Worm (Caenorhabditis elegans): Measurements from ENCODE around the gene str-114.
A peak's percentile ranks its signal among the peaks of the same experiment; 100 is the strongest.

The str-114 gene

ce11 chrV:3685790-3686208 is 36.2 kb downstream of the str-114 start, which contains the start of gene W08A12.2 (continued):
- TF ChIP-seq grh-1 (GFP tag; IDR thresholded peaks at IDR 0.05) (no peak), F16B12.6 (tag; optimal IDR thresholded peaks at IDR 0.05) (no peak), unc-30 (tag; optimal IDR thresholded peaks at IDR 0.05) (no peak), nhr-28 (tag; optimal IDR thresholded peaks at IDR 0.05) (no peak), ceh-82 (tag; optimal IDR thresholded peaks at IDR 0.05) (no peak), ceh-63 (GFP tag; optimal IDR thresholded peaks at IDR 0.05) (no peak), dsc-1 (tag; optimal IDR thresholded peaks at IDR 0.05) (no peak), fkh-4 (tag; optimal IDR thresholded peaks at IDR 0.05; ENCODE audit: borderline replicate concordance) (no peak), rnt-1 (tag; optimal IDR thresholded peaks at IDR 0.05) (peak; percentile 87), aha-1 (tag; optimal IDR thresholded peaks at IDR 0.05) (no peak), ceh-8 (GFP tag; optimal IDR thresholded peaks at IDR 0.05) (no peak), fkh-8 (tag; optimal IDR thresholded peaks at IDR 0.05) (no peak), ets-5 (GFP tag; IDR thresholded peaks at IDR 0.05) (no peak), ceh-88 (GFP tag; IDR thresholded peaks at IDR 0.05) (no peak), elt-3 (tag; optimal IDR thresholded peaks at IDR 0.05) (peak in 1 of 6 experiments; percentile 5), jun-1 (tag; optimal IDR thresholded peaks at IDR 0.05) (no peak), sox-4 (tag; optimal IDR thresholded peaks at IDR 0.05) (no peak), snu-23 (GFP tag; optimal IDR thresholded peaks at IDR 0.05) (peak; percentile 62), alr-1 (tag; optimal IDR thresholded peaks at IDR 0.05; ENCODE audit: borderline replicate concordance) (no peak), fos-1 (tag; optimal IDR thresholded peaks at IDR 0.05) (peak; percentile 32), elt-2 (tag; optimal IDR thresholded peaks at IDR 0.05) (no peak), hlh-4 (tag; optimal IDR thresholded peaks at IDR 0.05) (no peak), sptf-1 (tag; optimal IDR thresholded peaks at IDR 0.05) (no peak), nhr-77 (tag; optimal IDR thresholded peaks at IDR 0.05) (no peak), efl-1 (optimal IDR thresholded peaks at IDR 0.05) (peak; percentile 34 to 44), efl-1 (GFP tag; optimal IDR thresholded peaks at IDR 0.05 in 1 of 2) (peak; percentile 12 to 52), fkh-10 (GFP tag; optimal IDR thresholded peaks at IDR 0.05) (no peak), tlp-1 (tag; optimal IDR thresholded peaks at IDR 0.05) (no peak), efl-3 (GFP tag; optimal IDR thresholded peaks at IDR 0.05) (no peak), nhr-237 (tag; optimal IDR thresholded peaks at IDR 0.05) (no peak), unc-130 (tag; optimal IDR thresholded peaks at IDR 0.05) (peak; percentile 46), ama-1 (optimal IDR thresholded peaks at IDR 0.05) (no peak), zag-1 (tag; optimal IDR thresholded peaks at IDR 0.05) (no peak), zip-4 (GFP tag; optimal IDR thresholded peaks at IDR 0.05) (no peak), mdl-1 (tag; optimal IDR thresholded peaks at IDR 0.05) (peak in 1 of 2 experiments; percentile 76), skn-1 (tag; optimal IDR thresholded peaks at IDR 0.05) (no peak), snpc-4 (tag; optimal IDR thresholded peaks at IDR 0.05) (no peak), blmp-1 (tag; optimal IDR thresholded peaks at IDR 0.05) (no peak), nhr-47 (tag; optimal IDR thresholded peaks at IDR 0.05) (peak; percentile 47), mef-2 (tag; optimal IDR thresholded peaks at IDR 0.05) (no peak), nhr-76 (tag; optimal IDR thresholded peaks at IDR 0.05) (no peak), nhr-12 (tag; optimal IDR thresholded peaks at IDR 0.05) (no peak), sup-37 (GFP tag; optimal IDR thresholded peaks at IDR 0.05) (no peak), C04F5.9 (tag; optimal IDR thresholded peaks at IDR 0.05) (no peak), ceh-90 (tag; optimal IDR thresholded peaks at IDR 0.05) (no peak), nhr-85 (tag) (peak; percentile 77), mab-9 (GFP tag; IDR thresholded peaks at IDR 0.05) (no peak), isw-1 (GFP tag; IDR thresholded peaks at IDR 0.05) (no peak), C34B4.2 (tag; optimal IDR thresholded peaks at IDR 0.05) (no peak), pqm-1 (tag; optimal IDR thresholded peaks at IDR 0.05) (no peak), tbx-2 (tag; optimal IDR thresholded peaks at IDR 0.05) (peak; percentile 25), swsn-7 (tag; optimal IDR thresholded peaks at IDR 0.05) (peak; percentile 37), C16A3.4 (tag; optimal IDR thresholded peaks at IDR 0.05) (no peak), aly-2 (tag; optimal IDR thresholded peaks at IDR 0.05) (no peak), xbp-1 (tag; optimal IDR thresholded peaks at IDR 0.05) (no peak), lin-14 (GFP tag; optimal IDR thresholded peaks at IDR 0.05) (peak; percentile 87)
